Worm (Caenorhabditis elegans) whole organism, mixed stage, embryonic: ENCODE results near the gene arrd-9.

Experiments
- nhr-12 ChIP-seq: fragments of 150-350 bp; optimal IDR thresholded peaks from 2 replicates; lab custom pipeline; 2014; ENCODE audit warnings: missing biosample characterization, missing genetic modification characterization
- nhr-2 ChIP-seq: fragments of 150-350 bp; optimal IDR thresholded peaks from 2 replicates; lab custom pipeline; 2014; ENCODE audit warnings: missing biosample characterization, missing genetic modification characterization

ce11 chrII:12448241-12448640 lies 32.5 kb downstream of the arrd-9 start, which contains the start of gene srh-27:
- no peak for TF ChIP-seq nhr-2 (tag; lab: Kevin White, UChicago)
- TF ChIP-seq nhr-12 (tag; lab: Kevin White, UChicago), result no peak
